Fruit fly (Drosophila melanogaster): Measurements from ENCODE around the gene CG7953.

CG7953 gene

dm6 chr2L:13835002-13835910 is 12.5 kb upstream of the CG7953 start, which contains the start of the genes mRpS23 and CenG1A:
Gene mRpS23, minus strand, starts transcription at chr2L:13835072.
Gene CenG1A, plus strand, starts transcription at chr2L:13835564.
- TF ChIP-seq Smox (GFP tag; optimal IDR thresholded peaks at IDR 0.05) (peak; percentile 100), svp (GFP tag) (peak; percentile 100), cyc (GFP tag; optimal IDR thresholded peaks at IDR 0.05) (peak; percentile 100), Sox14 (GFP tag; optimal IDR thresholded peaks at IDR 0.05) (peak; percentile 100), lz (GFP tag; optimal IDR thresholded peaks at IDR 0.05) (peak; percentile 100), fkh (GFP tag; optimal IDR thresholded peaks at IDR 0.05) (peak; percentile 97), CG10669 (GFP tag; optimal IDR thresholded peaks at IDR 0.05) (peak; percentile 100), Sox102F (GFP tag; optimal IDR thresholded peaks at IDR 0.05) (peak; percentile 100), Hr38 (GFP tag; optimal IDR thresholded peaks at IDR 0.05) (peak; percentile 100), CG32006 (GFP tag; optimal IDR thresholded peaks at IDR 0.05) (peak; percentile 100), Blimp-1 (GFP tag; optimal IDR thresholded peaks at IDR 0.05) (peak; percentile 98), CG34406 (GFP tag; optimal IDR thresholded peaks at IDR 0.05) (peak; percentile 100), CG3032 (tag; optimal IDR thresholded peaks at IDR 0.05) (peak; percentile 100), Gug (GFP tag; IDR thresholded peaks at IDR 0.05) (peak; percentile 100), OdsH (GFP tag; optimal IDR thresholded peaks at IDR 0.05) (peak; percentile 100), pdm3 (GFP tag; optimal IDR thresholded peaks at IDR 0.05) (peak; percentile 100), Hr4 (GFP tag; optimal IDR thresholded peaks at IDR 0.05) (peak; percentile 100), eg (GFP tag; IDR thresholded peaks at IDR 0.05) (peak; percentile 100), Ets96B (tag; optimal IDR thresholded peaks at IDR 0.05) (peak; percentile 100), CG6792 (GFP tag; optimal IDR thresholded peaks at IDR 0.05) (peak; percentile 100), CG8319 (GFP tag; optimal IDR thresholded peaks at IDR 0.05) (peak; percentile 100), esn (GFP tag; optimal IDR thresholded peaks at IDR 0.05) (peak; percentile 100), spab (GFP tag; optimal IDR thresholded peaks at IDR 0.05) (peak; percentile 100), Ets21C (GFP tag; optimal IDR thresholded peaks at IDR 0.05) (peak; percentile 100), CG16779 (tag; optimal IDR thresholded peaks at IDR 0.05) (peak; percentile 99), CG1621 (tag; optimal IDR thresholded peaks at IDR 0.05) (peak; percentile 100), topi (GFP tag; optimal IDR thresholded peaks at IDR 0.05) (peak; percentile 100), CG8119 (GFP tag; IDR thresholded peaks at IDR 0.05) (peak; percentile 100), Sox15 (GFP tag; optimal IDR thresholded peaks at IDR 0.05) (peak; percentile 100), CG11294 (GFP tag; IDR thresholded peaks at IDR 0.05) (peak; percentile 100), CG8632 (GFP tag; optimal IDR thresholded peaks at IDR 0.05) (peak; percentile 100), dsx (GFP tag; optimal IDR thresholded peaks at IDR 0.05; ENCODE audit: poor library complexity, severe bottlenecking) (peak; percentile 99), CG7368 (GFP tag; optimal IDR thresholded peaks at IDR 0.05) (peak; percentile 100), ss (GFP tag; optimal IDR thresholded peaks at IDR 0.05) (peak; percentile 100), CG4318 (GFP tag; optimal IDR thresholded peaks at IDR 0.05) (peak; percentile 100), CG6276 (GFP tag; optimal IDR thresholded peaks at IDR 0.05) (peak; percentile 100), CG11762 (GFP tag; optimal IDR thresholded peaks at IDR 0.05; ENCODE audit: insufficient read depth) (peak; percentile 100), Hr39 (GFP tag; optimal IDR thresholded peaks at IDR 0.05) (peak; percentile 100), CG6808 (GFP tag; optimal IDR thresholded peaks at IDR 0.05) (peak; percentile 99), fd85E (GFP tag; optimal IDR thresholded peaks at IDR 0.05) (peak; percentile 99), CG6163 (GFP tag; IDR thresholded peaks at IDR 0.05) (peak; percentile 100), achi (GFP tag; optimal IDR thresholded peaks at IDR 0.05) (peak; percentile 99), Met (GFP tag; optimal IDR thresholded peaks at IDR 0.05) (peak; percentile 100), fd59A (GFP tag; optimal IDR thresholded peaks at IDR 0.05) (peak; percentile 100), CG6854 (GFP tag; optimal IDR thresholded peaks at IDR 0.05) (peak; percentile 100), vri (GFP tag; optimal IDR thresholded peaks at IDR 0.05) (peak; percentile 100), net (GFP tag; optimal IDR thresholded peaks at IDR 0.05) (peak; percentile 100), dac (GFP tag; optimal IDR thresholded peaks at IDR 0.05) (peak; percentile 99), CG15336 (GFP tag; IDR thresholded peaks at IDR 0.05) (peak; percentile 100)

Data from whole organism, prepupa.